Fruit fly (Drosophila melanogaster) whole organism, embryonic: ENCODE data around the gene nbs.
A peak's percentile ranks its signal among the peaks of the same experiment; 100 is the strongest.

Experiments used
- Aef1 ChIP-seq: fragments of 200-800 bp; sonication (Bioruptor generic); IDR thresholded peaks from 3 replicates; pipeline ENCODE4 v1.3.6; 2022; ENCODE audit warnings: missing biosample characterization, missing genetic modification characterization
- Bgb ChIP-seq: fragments of 200-800 bp; sonication (Bioruptor generic); IDR thresholded peaks from 2 replicates; pipeline ENCODE4 v1.3.6; 2022; ENCODE audit warnings: missing biosample characterization, missing genetic modification characterization; ENCODE audit not compliant: partially characterized antibody
- CG10209 ChIP-seq: fragments of 200-800 bp; sonication (Bioruptor generic); optimal IDR thresholded peaks from 3 replicates; lab custom pipeline; 2017; ENCODE audit warnings: missing biosample characterization, mild to moderate bottlenecking, missing genetic modification characterization, missing genetic modification reagents
- CG10565 ChIP-seq: fragments of 200-800 bp; sonication (Bioruptor generic); optimal IDR thresholded peaks from 3 replicates; lab custom pipeline; 2016; ENCODE audit warnings: missing biosample characterization, mild to moderate bottlenecking, missing genetic modification characterization
- CG11085 ChIP-seq: fragments of 200-800 bp; sonication (Bioruptor generic); IDR thresholded peaks from 2 replicates; pipeline ENCODE4 v1.3.6; 2022; ENCODE audit warnings: missing biosample characterization, missing genetic modification characterization
- CG12659 ChIP-seq: fragments of 200-800 bp; sonication (Bioruptor generic); optimal IDR thresholded peaks from 3 replicates; lab custom pipeline; 2017; ENCODE audit warnings: mild to moderate bottlenecking, missing biosample characterization, missing genetic modification reagents, missing genetic modification characterization
- CG13424 ChIP-seq: fragments of 200-800 bp; sonication (Bioruptor generic); optimal IDR thresholded peaks from 2 replicates; lab custom pipeline; 2019; ENCODE audit warnings: missing biosample characterization, mild to moderate bottlenecking, missing genetic modification characterization, moderate library complexity
- CG14860 ChIP-seq: fragments of 200-800 bp; sonication (Bioruptor generic); IDR thresholded peaks from 3 replicates; pipeline ENCODE4 v1.3.6; 2022; ENCODE audit warnings: missing biosample characterization, missing genetic modification characterization; ENCODE audit not compliant: partially characterized antibody
- CG18262 ChIP-seq: fragments of 200-800 bp; optimal IDR thresholded peaks from 3 replicates; lab custom pipeline; 2019; ENCODE audit warnings: missing biosample characterization, mild to moderate bottlenecking, missing genetic modification characterization, moderate library complexity
- CG2129 ChIP-seq: fragments of 200-800 bp; sonication (Bioruptor generic); IDR thresholded peaks from 2 replicates; pipeline ENCODE4 v1.3.6; 2022; ENCODE audit warnings: missing biosample characterization, missing genetic modification characterization; ENCODE audit not compliant: partially characterized antibody
- CG34224 ChIP-seq: fragments of 200-800 bp; sonication (Bioruptor generic); IDR thresholded peaks from 3 replicates; pipeline ENCODE4 v1.3.6; 2022; ENCODE audit warnings: missing biosample characterization, missing genetic modification characterization; ENCODE audit not compliant: partially characterized antibody
- CG34422 ChIP-seq: fragments of 200-800 bp; sonication (Bioruptor generic); IDR thresholded peaks from 3 replicates; pipeline ENCODE4 v1.3.6; 2022; ENCODE audit warnings: missing biosample characterization, missing genetic modification characterization
- CG3847 ChIP-seq: fragments of 200-800 bp; sonication (Bioruptor generic); IDR thresholded peaks from 2 replicates; pipeline ENCODE4 v1.3.6; 2022; ENCODE audit warnings: missing biosample characterization, missing genetic modification characterization
- CG6791 ChIP-seq: fragments of 200-800 bp; sonication (Bioruptor generic); IDR thresholded peaks from 3 replicates; pipeline ENCODE4 v1.3.6; 2022; ENCODE audit warnings: missing biosample characterization, missing genetic modification characterization; ENCODE audit not compliant: partially characterized antibody
- CG9797 ChIP-seq: fragments of 200-800 bp; sonication (Bioruptor generic); optimal IDR thresholded peaks from 3 replicates; lab custom pipeline; 2018; ENCODE audit warnings: missing biosample characterization, mild to moderate bottlenecking, missing genetic modification characterization
- CoRest ChIP-seq: fragments of 200-800 bp; sonication (Bioruptor generic); optimal IDR thresholded peaks from 3 replicates; lab custom pipeline; 2018; ENCODE audit warnings: missing biosample characterization, mild to moderate bottlenecking, missing genetic modification characterization, moderate library complexity
- CrebB ChIP-seq: fragments of 200-800 bp; sonication (Bioruptor generic); optimal IDR thresholded peaks from 3 replicates; lab custom pipeline; 2018; ENCODE audit warnings: missing biosample characterization, mild to moderate bottlenecking, missing genetic modification characterization
- Dad ChIP-seq: fragments of 200-800 bp; sonication (Bioruptor generic); optimal IDR thresholded peaks from 3 replicates; lab custom pipeline; 2016; ENCODE audit warnings: missing biosample characterization, missing genetic modification characterization
- Ets97D ChIP-seq: fragments of 200-800 bp; sonication (Bioruptor generic); optimal IDR thresholded peaks from 3 replicates; lab custom pipeline; 2016; ENCODE audit warnings: missing biosample characterization, missing genetic modification characterization
- Fer2 ChIP-seq: fragments of 200-800 bp; sonication (Bioruptor generic); optimal IDR thresholded peaks from 2 replicates; lab custom pipeline; 2018; ENCODE audit warnings: missing biosample characterization, mild to moderate bottlenecking, missing genetic modification characterization, moderate library complexity
- HLH4C ChIP-seq: fragments of 200-800 bp; sonication (Bioruptor generic); IDR thresholded peaks from 3 replicates; pipeline ENCODE4 v1.3.6; 2022; ENCODE audit warnings: missing biosample characterization, missing genetic modification characterization; ENCODE audit not compliant: partially characterized antibody
- Myb ChIP-seq: fragments of 200-800 bp; sonication (Bioruptor generic); optimal IDR thresholded peaks from 2 replicates; lab custom pipeline; 2016; ENCODE audit warnings: missing biosample characterization, missing genetic modification characterization
- NFAT ChIP-seq: fragments of 200-800 bp; sonication (Bioruptor generic); IDR thresholded peaks from 2 replicates; pipeline ENCODE4 v1.3.6; 2022; ENCODE audit warnings: missing biosample characterization, missing genetic modification characterization
- Sry-δ ChIP-seq: fragments of 200-800 bp; sonication (Bioruptor generic); optimal IDR thresholded peaks from 2 replicates; lab custom pipeline; 2016; ENCODE audit warnings: missing biosample characterization, missing genetic modification characterization
- Xbp1 ChIP-seq: fragments of 200-800 bp; sonication (Bioruptor generic); optimal IDR thresholded peaks from 3 replicates; lab custom pipeline; 2016; ENCODE audit warnings: missing biosample characterization, mild to moderate bottlenecking, missing genetic modification characterization
- ab ChIP-seq: fragments of 200-800 bp; sonication (Bioruptor generic); optimal IDR thresholded peaks from 2 replicates; lab custom pipeline; 2016; ENCODE audit warnings: missing biosample characterization, missing genetic modification characterization
- aop ChIP-seq: fragments of 200-800 bp; sonication (Bioruptor generic); IDR thresholded peaks from 2 replicates; pipeline ENCODE4 v1.3.6; 2022; ENCODE audit warnings: missing biosample characterization, missing genetic modification characterization
- ci ChIP-seq: fragments of 200-800 bp; sonication (Bioruptor generic); IDR thresholded peaks from 3 replicates; pipeline ENCODE4 v1.3.6; 2022; ENCODE audit warnings: missing biosample characterization, missing genetic modification characterization
- dati ChIP-seq: fragments of 200-800 bp; sonication (Bioruptor generic); IDR thresholded peaks from 2 replicates; pipeline ENCODE4 v1.3.6; 2022; ENCODE audit warnings: missing biosample characterization, missing genetic modification characterization
- dm ChIP-seq: fragments of 200-800 bp; sonication (Bioruptor generic); optimal IDR thresholded peaks from 3 replicates; lab custom pipeline; 2016; ENCODE audit warnings: missing biosample characterization, missing genetic modification characterization
- gfzf ChIP-seq: fragments of 200-800 bp; sonication (Bioruptor generic); optimal IDR thresholded peaks from 2 replicates; lab custom pipeline; 2016; ENCODE audit warnings: missing biosample characterization, mild to moderate bottlenecking, missing genetic modification characterization, moderate library complexity
- hbn ChIP-seq: fragments of 200-800 bp; sonication (Bioruptor generic); IDR thresholded peaks from 2 replicates; pipeline ENCODE4 v1.3.6; 2022; ENCODE audit warnings: missing biosample characterization, missing genetic modification characterization; ENCODE audit not compliant: partially characterized antibody
- knrl ChIP-seq: fragments of 200-800 bp; sonication (Bioruptor generic); IDR thresholded peaks from 3 replicates; pipeline ENCODE4 v1.3.6; 2022; ENCODE audit warnings: missing biosample characterization, missing genetic modification characterization; ENCODE audit not compliant: partially characterized antibody
- lilli ChIP-seq: fragments of 200-800 bp; sonication (Bioruptor generic); optimal IDR thresholded peaks from 3 replicates; lab custom pipeline; 2016; ENCODE audit warnings: missing biosample characterization, missing genetic modification characterization
- mam ChIP-seq: fragments of 200-800 bp; sonication (Bioruptor generic); optimal IDR thresholded peaks from 3 replicates; lab custom pipeline; 2016; ENCODE audit warnings: missing biosample characterization, missing genetic modification characterization
- nmo ChIP-seq: fragments of 200-800 bp; sonication (Bioruptor generic); optimal IDR thresholded peaks from 2 replicates; lab custom pipeline; 2018; ENCODE audit warnings: missing biosample characterization, mild to moderate bottlenecking, missing genetic modification characterization, moderate library complexity
- pzg ChIP-seq: fragments of 200-800 bp; sonication (Bioruptor generic); optimal IDR thresholded peaks from 3 replicates; lab custom pipeline; 2018; ENCODE audit warnings: missing biosample characterization, mild to moderate bottlenecking, missing genetic modification characterization, moderate library complexity
- repo ChIP-seq: fragments of 200-800 bp; sonication (Bioruptor generic); optimal IDR thresholded peaks from 2 replicates; lab custom pipeline; 2016; ENCODE audit warnings: missing biosample characterization, missing genetic modification characterization
- schlank ChIP-seq: fragments of 200-800 bp; sonication (Bioruptor generic); optimal IDR thresholded peaks from 2 replicates; lab custom pipeline; 2018; ENCODE audit warnings: missing biosample characterization, mild to moderate bottlenecking, missing genetic modification characterization
- sima ChIP-seq: fragments of 200-800 bp; sonication (Bioruptor generic); optimal IDR thresholded peaks from 2 replicates; lab custom pipeline; 2016; ENCODE audit warnings: missing biosample characterization, missing genetic modification characterization
- slbo ChIP-seq: fragments of 200-800 bp; sonication (Bioruptor generic); IDR thresholded peaks from 2 replicates; pipeline ENCODE4 v1.3.6; 2022; ENCODE audit warnings: missing biosample characterization, missing genetic modification characterization
- sna ChIP-seq: fragments of 200-800 bp; sonication (Bioruptor generic); IDR thresholded peaks from 2 replicates; pipeline ENCODE4 v1.3.6; 2022; ENCODE audit warnings: missing biosample characterization, missing genetic modification characterization; ENCODE audit not compliant: partially characterized antibody
- stc ChIP-seq: fragments of 200-800 bp; sonication (Bioruptor generic); IDR thresholded peaks from 2 replicates; pipeline ENCODE4 v1.3.6; 2022; ENCODE audit warnings: missing biosample characterization, missing genetic modification characterization
- stwl ChIP-seq: fragments of 200-800 bp; sonication (Bioruptor generic); optimal IDR thresholded peaks from 3 replicates; lab custom pipeline; 2018; ENCODE audit warnings: missing biosample characterization, mild to moderate bottlenecking, missing genetic modification characterization, moderate library complexity
- trem ChIP-seq: fragments of 200-800 bp; optimal IDR thresholded peaks from 3 replicates; lab custom pipeline; 2019; ENCODE audit warnings: missing biosample characterization, mild to moderate bottlenecking, missing genetic modification characterization, moderate library complexity
- vfl ChIP-seq: fragments of 200-800 bp; sonication (Bioruptor generic); optimal IDR thresholded peaks from 2 replicates; lab custom pipeline; 2016; ENCODE audit warnings: missing biosample characterization, missing genetic modification characterization
- vvl ChIP-seq: fragments of 200-800 bp; sonication (Bioruptor generic); IDR thresholded peaks from 2 replicates; pipeline ENCODE4 v1.3.6; 2022; ENCODE audit warnings: missing biosample characterization, missing genetic modification characterization
- zen2 ChIP-seq: fragments of 200-800 bp; sonication (Bioruptor generic); IDR thresholded peaks from 3 replicates; pipeline ENCODE4 v1.3.6; 2022; ENCODE audit warnings: missing biosample characterization, missing genetic modification characterization; ENCODE audit not compliant: partially characterized antibody

The nbs gene

DNA sequence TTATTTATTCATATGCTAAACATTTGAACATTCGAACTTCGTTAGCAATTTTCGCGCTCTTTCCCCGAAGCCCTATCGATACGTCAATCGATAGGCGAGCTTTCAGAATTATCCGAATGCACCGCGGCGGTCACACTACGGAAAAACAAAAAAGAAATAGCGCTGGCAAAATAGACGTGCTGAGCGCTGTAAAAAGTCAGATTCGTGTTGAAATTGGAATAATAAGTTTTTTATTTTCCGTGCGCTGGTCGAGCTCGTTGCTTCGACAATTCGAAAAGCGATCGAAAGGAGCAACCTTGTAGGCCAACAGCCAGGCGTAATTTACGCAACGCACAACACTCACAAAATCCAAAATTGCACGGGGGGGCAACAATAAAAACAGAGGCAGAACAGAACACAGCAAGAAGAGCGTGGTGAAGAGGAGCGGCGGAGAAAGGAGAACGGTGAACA, 24.8 kb downstream of the nbs start, which contains the start of gene Ubc4 (continued):
- TF ChIP-seq Myb (GFP tag; lab: Kevin White, UChicago) = peak; percentile 92
- TF ChIP-seq ab = no peak
- TF ChIP-seq CG2129 = 0 out of 2 replicates have a peak, but pooled peaks have one; percentile 22
- peak; percentile 10 for TF ChIP-seq nmo (GFP tag; lab: Kevin White, UChicago)
- peak; percentile 54 for TF ChIP-seq Ets97D (GFP tag; lab: Kevin White, UChicago)
- peak; percentile 13 for TF ChIP-seq vfl
- peak; percentile 36 for TF ChIP-seq dm (GFP tag; lab: Kevin White, UChicago)
- peak; percentile 62; the same call in 1 of the 2 replicates for TF ChIP-seq NFAT (GFP tag; lab: Robert Waterston, UW)
- no peak for TF ChIP-seq CrebB (tag; lab: Kevin White, UChicago)
- TF ChIP-seq Bgb (GFP tag; lab: Robert Waterston, UW) = peak; percentile 93
- TF ChIP-seq slbo = peak; percentile 54; the same call in 1 of the 2 replicates
- peak; percentile 2 for TF ChIP-seq Dad (GFP tag; lab: Kevin White, UChicago)
- peak; percentile 0 for TF ChIP-seq trem (tag; lab: Kevin White, UChicago)
- TF ChIP-seq ci (GFP tag; lab: Robert Waterston, UW) = peak; percentile 21; the same call in 1 of the 3 replicates
- peak; percentile 5 for TF ChIP-seq Xbp1 (GFP tag; lab: Kevin White, UChicago)
- TF ChIP-seq schlank (tag; lab: Kevin White, UChicago) = no peak
- no peak for TF ChIP-seq dati (GFP tag; lab: Robert Waterston, UW)
- no peak for TF ChIP-seq sima (GFP tag; lab: Kevin White, UChicago)
- TF ChIP-seq CG13424 (tag; lab: Kevin White, UChicago) = peak; percentile 18
- peak; percentile 69 for TF ChIP-seq CG9797
- peak; percentile 81 for TF ChIP-seq hbn
- 0 out of 3 replicates have a peak, but pooled peaks have one; percentile 28 for TF ChIP-seq CG34422 (GFP tag; lab: Robert Waterston, UW)
- peak; percentile 4 for TF ChIP-seq CoRest (tag; lab: Kevin White, UChicago)
- peak; percentile 42 for TF ChIP-seq lilli
- peak; percentile 82 for TF ChIP-seq gfzf (GFP tag; lab: Kevin White, UChicago)
- peak; percentile 77 for TF ChIP-seq zen2 (GFP tag; lab: Robert Waterston, UW)
- TF ChIP-seq CG10565 = no peak
- peak; percentile 88 for TF ChIP-seq sna (GFP tag; lab: Robert Waterston, UW)
- peak; percentile 83 for TF ChIP-seq knrl
- no peak for TF ChIP-seq Fer2 (tag; lab: Kevin White, UChicago)
- peak; percentile 92 for TF ChIP-seq pzg
- no peak for TF ChIP-seq aop (GFP tag; lab: Robert Waterston, UW)
- peak; percentile 87 for TF ChIP-seq CG34224 (GFP tag; lab: Robert Waterston, UW)
- TF ChIP-seq CG14860 (GFP tag; lab: Robert Waterston, UW) = peak; percentile 70
- 0 out of 2 replicates have a peak, but pooled peaks have one; percentile 11 for TF ChIP-seq stc (GFP tag; lab: Robert Waterston, UW)
- no peak for TF ChIP-seq CG10209 (GFP tag; lab: Kevin White, UChicago)
- TF ChIP-seq HLH4C (GFP tag; lab: Robert Waterston, UW) = peak; percentile 81
- TF ChIP-seq Aef1 (GFP tag; lab: Robert Waterston, UW) = 0 out of 3 replicates have a peak, but pooled peaks have one; percentile 23
- TF ChIP-seq vvl (GFP tag; lab: Robert Waterston, UW) = peak; percentile 58
- peak; percentile 26 for TF ChIP-seq mam (GFP tag; lab: Kevin White, UChicago)
- TF ChIP-seq Sry-δ (GFP tag; lab: Kevin White, UChicago) = peak; percentile 86
- no peak for TF ChIP-seq CG11085 (GFP tag; lab: Robert Waterston, UW)
- peak; percentile 37 for TF ChIP-seq CG3847 (GFP tag; lab: Robert Waterston, UW)
- TF ChIP-seq CG12659 (GFP tag; lab: Kevin White, UChicago) = peak; percentile 57
- TF ChIP-seq CG18262 (tag; lab: Kevin White, UChicago) = no peak
- TF ChIP-seq CG6791 = peak; percentile 84
- peak; percentile 8 for TF ChIP-seq repo (GFP tag; lab: Kevin White, UChicago)
- TF ChIP-seq stwl (tag; lab: Kevin White, UChicago) = peak; percentile 54
